Worm (Caenorhabditis elegans) whole organism, L1 larva: ENCODE measurements around the gene B0454.8.
A peak's percentile ranks its signal among the peaks of the same experiment; 100 is the strongest.

ENCODE experiments used
- C16A3.4 ChIP-seq: fragments of 150-350 bp; optimal IDR thresholded peaks from 2 replicates; lab custom pipeline; 2014; ENCODE audit warnings: missing biosample characterization, missing genetic modification characterization
- F16B12.6 ChIP-seq: fragments of 150-350 bp; optimal IDR thresholded peaks from 2 replicates; lab custom pipeline; 2014; ENCODE audit warnings: missing biosample characterization, missing genetic modification characterization
- alr-1 ChIP-seq: fragments of 200-800 bp; sonication (Bioruptor generic); optimal IDR thresholded peaks from 2 replicates; lab custom pipeline; 2018; ENCODE audit warnings: borderline replicate concordance, mild to moderate bottlenecking, missing genetic modification characterization, missing compliant biosample characterization
- aly-2 ChIP-seq: fragments of 150-350 bp; optimal IDR thresholded peaks from 2 replicates; lab custom pipeline; 2014; ENCODE audit warnings: missing biosample characterization, missing genetic modification characterization
- ceh-8 ChIP-seq: fragments of 200-800 bp; sonication (Bioruptor generic); optimal IDR thresholded peaks from 2 replicates; lab custom pipeline; 2018; ENCODE audit warnings: mild to moderate bottlenecking, missing genetic modification characterization, moderate library complexity, missing compliant biosample characterization
- ceh-82 ChIP-seq, 3 experiments: fragments of 150-350 bp in 1 of 3; sonication (generic microtip) in 2 of 3; optimal IDR thresholded peaks; 2 replicates each; lab custom pipeline; 2014 to 2017; ENCODE audit warnings: missing biosample characterization in 3 of 3, missing genetic modification characterization in 3 of 3
- ceh-90 ChIP-seq: sonication (generic microtip); optimal IDR thresholded peaks from 2 replicates; lab custom pipeline; 2016; ENCODE audit warnings: missing genetic modification characterization, missing compliant biosample characterization
- efl-1 ChIP-seq, 4 experiments: fragments of 150-350 bp; optimal IDR thresholded peaks in 3 of 4; peaks in 1 of 4; 1 replicate in 1 of 4; 2 replicates in 3 of 4; lab custom pipeline; 2014; ENCODE audit warnings: missing biosample characterization in 2 of 4, missing genetic modification characterization in 2 of 4, missing genetic modification reagents in 2 of 4
- efl-3 ChIP-seq: fragments of 200-800 bp; sonication (Bioruptor generic); optimal IDR thresholded peaks from 2 replicates; lab custom pipeline; 2018; ENCODE audit warnings: mild to moderate bottlenecking, missing genetic modification characterization, missing compliant biosample characterization
- ets-5 ChIP-seq: fragments of 200-800 bp; sonication (Bioruptor generic); IDR thresholded peaks from 2 replicates; pipeline ENCODE4 v1.3.6; 2022; ENCODE audit warnings: missing genetic modification characterization, missing compliant biosample characterization
- fkh-10 ChIP-seq: sonication (generic microtip); optimal IDR thresholded peaks from 2 replicates; lab custom pipeline; 2017; ENCODE audit warnings: missing biosample characterization, missing genetic modification reagents, missing genetic modification characterization
- fkh-4 ChIP-seq: sonication (generic microtip); optimal IDR thresholded peaks from 2 replicates; lab custom pipeline; 2016; ENCODE audit warnings: missing compliant biosample characterization, missing genetic modification characterization, borderline replicate concordance
- hpl-2 ChIP-seq: fragments of 150-350 bp; optimal IDR thresholded peaks from 2 replicates; lab custom pipeline; 2014; ENCODE audit warnings: missing biosample characterization, missing genetic modification reagents, missing genetic modification characterization
- irx-1 ChIP-seq: sonication (generic microtip); optimal IDR thresholded peaks from 2 replicates; lab custom pipeline; 2016; ENCODE audit warnings: missing genetic modification characterization, missing compliant biosample characterization
- isw-1 ChIP-seq: fragments of 200-800 bp; sonication (Bioruptor generic); IDR thresholded peaks from 2 replicates; pipeline ENCODE4 v1.3.6; 2022; ENCODE audit warnings: missing genetic modification characterization, missing compliant biosample characterization
- lin-14 ChIP-seq: fragments of 200-800 bp; sonication (Bioruptor generic); optimal IDR thresholded peaks from 2 replicates; lab custom pipeline; 2018; ENCODE audit warnings: mild to moderate bottlenecking, missing genetic modification characterization, moderate library complexity, missing compliant biosample characterization
- lin-15B ChIP-seq: fragments of 150-350 bp; sonication (generic microtip); optimal IDR thresholded peaks from 3 replicates; lab custom pipeline; 2014; ENCODE audit warnings: missing biosample characterization, missing genetic modification characterization
- lin-35 ChIP-seq, 2 experiments: fragments of 150-350 bp; optimal IDR thresholded peaks; 2 replicates each; lab custom pipeline; 2014; ENCODE audit warnings: missing biosample characterization in 2 of 2, missing genetic modification characterization in 2 of 2, missing genetic modification reagents in 2 of 2
- lir-3 ChIP-seq: sonication (generic microtip); optimal IDR thresholded peaks from 2 replicates; lab custom pipeline; 2016; ENCODE audit warnings: mild to moderate bottlenecking, missing genetic modification characterization, moderate library complexity, missing compliant biosample characterization; ENCODE audit not compliant: poor library complexity
- lsy-2 ChIP-seq, 2 experiments: fragments of 150-350 bp; optimal IDR thresholded peaks; 2 replicates each; lab custom pipeline; 2014; ENCODE audit warnings: missing biosample characterization in 2 of 2, missing genetic modification characterization in 2 of 2
- mab-9 ChIP-seq: fragments of 200-800 bp; sonication (Bioruptor generic); IDR thresholded peaks from 2 replicates; pipeline ENCODE4 v1.3.6; 2022; ENCODE audit warnings: missing genetic modification reagents, missing genetic modification characterization, missing compliant biosample characterization
- mdl-1 ChIP-seq, 2 experiments: fragments of 150-350 bp; optimal IDR thresholded peaks; 2 replicates each; lab custom pipeline; 2014 to 2017; ENCODE audit warnings: missing biosample characterization in 2 of 2, missing genetic modification characterization in 2 of 2, inconsistent platforms in 1 of 2
- mef-2 ChIP-seq: fragments of 150-350 bp; optimal IDR thresholded peaks from 2 replicates; lab custom pipeline; 2014; ENCODE audit warnings: missing biosample characterization, missing genetic modification characterization
- mep-1 ChIP-seq: fragments of 150-350 bp; optimal IDR thresholded peaks from 2 replicates; lab custom pipeline; 2014; ENCODE audit warnings: missing biosample characterization, missing genetic modification characterization
- nhr-11 ChIP-seq: fragments of 150-350 bp; optimal IDR thresholded peaks from 2 replicates; lab custom pipeline; 2014; ENCODE audit warnings: missing biosample characterization, missing genetic modification characterization
- nhr-19 ChIP-seq: fragments of 200-800 bp; sonication (Bioruptor generic); conservative IDR thresholded peaks from 2 replicates; pipeline ENCODE4 v1.3.6; 2022; ENCODE audit warnings: missing genetic modification characterization, missing compliant biosample characterization
- nhr-20 ChIP-seq: sonication (generic microtip); optimal IDR thresholded peaks from 2 replicates; lab custom pipeline; 2016; ENCODE audit warnings: mild to moderate bottlenecking, missing genetic modification characterization, missing compliant biosample characterization
- nhr-237 ChIP-seq: fragments of 150-350 bp; optimal IDR thresholded peaks from 2 replicates; lab custom pipeline; 2014; ENCODE audit warnings: missing biosample characterization, missing genetic modification characterization
- nhr-47 ChIP-seq: sonication (generic microtip); optimal IDR thresholded peaks from 2 replicates; lab custom pipeline; 2016; ENCODE audit warnings: mild to moderate bottlenecking, missing genetic modification characterization, moderate library complexity, missing compliant biosample characterization
- nhr-71 ChIP-seq: sonication (generic microtip); optimal IDR thresholded peaks from 2 replicates; lab custom pipeline; 2016; ENCODE audit warnings: mild to moderate bottlenecking, missing genetic modification characterization, moderate library complexity, missing compliant biosample characterization
- nhr-77 ChIP-seq: fragments of 150-350 bp; optimal IDR thresholded peaks from 2 replicates; lab custom pipeline; 2014; ENCODE audit warnings: missing biosample characterization, missing genetic modification characterization
- nhr-84 ChIP-seq: sonication (generic microtip); optimal IDR thresholded peaks from 2 replicates; lab custom pipeline; 2017; ENCODE audit warnings: missing biosample characterization, missing genetic modification characterization
- nhr-85 ChIP-seq: sonication (generic microtip); peaks from one replicate; lab custom pipeline; 2016; ENCODE audit warnings: missing genetic modification characterization, inconsistent platforms, missing compliant biosample characterization
- nhr-90 ChIP-seq: sonication (generic microtip); optimal IDR thresholded peaks from 2 replicates; lab custom pipeline; 2016; ENCODE audit warnings: mild to moderate bottlenecking, missing genetic modification characterization, missing compliant biosample characterization; ENCODE audit not compliant: poor library complexity
- pag-3 ChIP-seq: sonication (generic microtip); optimal IDR thresholded peaks from 2 replicates; lab custom pipeline; 2017; ENCODE audit warnings: missing genetic modification characterization, mild to moderate bottlenecking, missing compliant biosample characterization, antibody characterized with exemption, borderline replicate concordance; ENCODE audit not compliant: insufficient read depth
- pax-3 ChIP-seq: fragments of 200-800 bp; sonication (Bioruptor generic); optimal IDR thresholded peaks from 2 replicates; lab custom pipeline; 2018; ENCODE audit warnings: mild to moderate bottlenecking, missing genetic modification characterization, moderate library complexity, missing compliant biosample characterization
- rnt-1 ChIP-seq: sonication (generic microtip); optimal IDR thresholded peaks from 2 replicates; lab custom pipeline; 2016; ENCODE audit warnings: mild to moderate bottlenecking, missing genetic modification characterization, moderate library complexity, missing compliant biosample characterization
- skn-1 ChIP-seq: fragments of 150-350 bp; optimal IDR thresholded peaks from 2 replicates; lab custom pipeline; 2014; ENCODE audit warnings: missing biosample characterization, missing genetic modification characterization
- snpc-4 ChIP-seq: fragments of 150-350 bp; optimal IDR thresholded peaks from 2 replicates; lab custom pipeline; 2014; ENCODE audit warnings: missing biosample characterization, missing genetic modification characterization
- snu-23 ChIP-seq: sonication (generic microtip); optimal IDR thresholded peaks from 2 replicates; lab custom pipeline; 2016; ENCODE audit warnings: missing genetic modification characterization, missing compliant biosample characterization
- sox-4 ChIP-seq: sonication (generic microtip); optimal IDR thresholded peaks from 2 replicates; lab custom pipeline; 2016; ENCODE audit warnings: missing genetic modification characterization, missing compliant biosample characterization
- sptf-1 ChIP-seq: fragments of 150-350 bp; optimal IDR thresholded peaks from 2 replicates; lab custom pipeline; 2014; ENCODE audit warnings: missing biosample characterization, missing genetic modification characterization
- swsn-7 ChIP-seq: sonication (generic microtip); optimal IDR thresholded peaks from 2 replicates; lab custom pipeline; 2016; ENCODE audit warnings: missing genetic modification characterization, missing compliant biosample characterization
- tbx-2 ChIP-seq: sonication (generic microtip); optimal IDR thresholded peaks from 2 replicates; lab custom pipeline; 2016; ENCODE audit warnings: missing genetic modification characterization, missing compliant biosample characterization
- unc-130 ChIP-seq: fragments of 150-350 bp; optimal IDR thresholded peaks from 2 replicates; lab custom pipeline; 2017; ENCODE audit warnings: missing biosample characterization, missing genetic modification characterization, inconsistent platforms
- unc-86 ChIP-seq: sonication (generic microtip); optimal IDR thresholded peaks from 2 replicates; lab custom pipeline; 2016; ENCODE audit warnings: missing genetic modification characterization, missing compliant biosample characterization
- vab-15 ChIP-seq: sonication (generic microtip); optimal IDR thresholded peaks from 2 replicates; lab custom pipeline; 2017; ENCODE audit warnings: missing genotype, mild to moderate bottlenecking, missing genetic modification characterization, missing compliant biosample characterization
- xbp-1 ChIP-seq: sonication (generic microtip); optimal IDR thresholded peaks from 2 replicates; lab custom pipeline; 2016; ENCODE audit warnings: missing genetic modification characterization, missing compliant biosample characterization
- ztf-11 ChIP-seq, 2 experiments: sonication (generic microtip); optimal IDR thresholded peaks; 2 replicates each; lab custom pipeline; 2016 to 2017; ENCODE audit warnings: missing genetic modification characterization in 2 of 2, missing biosample characterization in 1 of 2, missing compliant biosample characterization in 1 of 2

The B0454.8 gene

DNA sequence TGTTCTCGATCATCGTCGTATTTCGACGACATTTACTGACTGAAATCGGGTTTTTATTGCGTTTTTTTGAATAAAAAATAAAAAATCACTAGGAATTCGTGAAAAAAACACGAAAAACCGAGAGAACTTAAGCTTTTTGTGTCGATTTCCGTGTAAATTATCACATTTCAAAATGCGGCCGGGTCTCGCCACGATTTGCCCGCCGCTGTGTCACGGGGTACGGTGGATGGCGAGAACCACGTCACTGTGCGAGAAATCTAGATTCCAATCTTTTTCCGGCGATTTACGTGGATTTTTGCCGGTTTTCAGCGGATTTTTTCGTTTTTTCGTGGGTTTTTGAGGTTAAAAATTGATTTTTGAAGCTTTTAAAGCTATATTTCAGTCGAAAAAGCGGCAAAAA, 33.7 kb upstream of the B0454.8 start, which contains the start of gene Y25C1A.8 (continued):
- peak; percentile 78 for TF ChIP-seq snpc-4 (tag; lab: Kevin White, UChicago)
- TF ChIP-seq F16B12.6 (tag; lab: Kevin White, UChicago), result peak; percentile 67
- no peak for TF ChIP-seq lir-3
- TF ChIP-seq pax-3 (tag; lab: Kevin White, UChicago), result peak; percentile 81
- no peak for TF ChIP-seq nhr-47 (tag; lab: Kevin White, UChicago)
- no peak for TF ChIP-seq pag-3 (tag; lab: Kevin White, UChicago)
- peak; percentile 85 for TF ChIP-seq ceh-8
- peak; percentile 86 for TF ChIP-seq mab-9
- peak; percentile 89 for TF ChIP-seq C16A3.4 (tag; lab: Kevin White, UChicago)
- no peak for TF ChIP-seq ets-5 (GFP tag; lab: Robert Waterston, UW)
- TF ChIP-seq sox-4, result peak; percentile 72
- TF ChIP-seq alr-1, result no peak
- TF ChIP-seq nhr-77 (tag; lab: Kevin White, UChicago), result peak; percentile 56
- TF ChIP-seq rnt-1 (tag; lab: Kevin White, UChicago), result peak; percentile 98
- TF ChIP-seq hpl-2, result peak; percentile 88
- peak; percentile 81 to 89 for TF ChIP-seq lin-35 (GFP tag; optimal IDR thresholded peaks at IDR 0.05; lab: Kevin White, UChicago)
- peak; percentile 66 for TF ChIP-seq nhr-11
- peak; percentile 94 for TF ChIP-seq nhr-71
- TF ChIP-seq nhr-19 (GFP tag; lab: Robert Waterston, UW), result peak; percentile 91
- no peak for TF ChIP-seq nhr-20 (tag; lab: Kevin White, UChicago)
- TF ChIP-seq nhr-84 (tag; lab: Kevin White, UChicago), result no peak
- TF ChIP-seq isw-1 (GFP tag; lab: Robert Waterston, UW), result peak; percentile 90
- peak; percentile 26 to 85 for TF ChIP-seq ztf-11 (tag; optimal IDR thresholded peaks at IDR 0.05; lab: Kevin White, UChicago)
- TF ChIP-seq snu-23 (GFP tag; lab: Kevin White, UChicago), result peak; percentile 95
- peak; percentile 93 for TF ChIP-seq lin-14 (GFP tag; lab: Kevin White, UChicago)
- TF ChIP-seq efl-1 (optimal IDR thresholded peaks at IDR 0.05; lab: Kevin White, UChicago), result peak; percentile 92 to 95
- peak; percentile 80 to 98 for TF ChIP-seq efl-1 (GFP tag; optimal IDR thresholded peaks at IDR 0.05 in 1 of 2; lab: Kevin White, UChicago)
- peak; percentile 99 for TF ChIP-seq xbp-1 (tag; lab: Kevin White, UChicago)
- peak; percentile 91 for TF ChIP-seq mep-1 (tag; lab: Kevin White, UChicago)
- TF ChIP-seq irx-1 (tag; lab: Kevin White, UChicago), result peak; percentile 91
- TF ChIP-seq skn-1 (tag; lab: Kevin White, UChicago), result peak; percentile 85
- peak; percentile 90 for TF ChIP-seq unc-86 (tag; lab: Kevin White, UChicago)
- peak; percentile 49 for TF ChIP-seq nhr-237 (tag; lab: Kevin White, UChicago)
- TF ChIP-seq ceh-82 (tag; optimal IDR thresholded peaks at IDR 0.05; lab: Kevin White, UChicago), result peak; percentile 86 to 96 (median 94)
- peak; percentile 58 for TF ChIP-seq lin-15B (tag; lab: Kevin White, UChicago)
- TF ChIP-seq tbx-2 (tag; lab: Kevin White, UChicago), result peak; percentile 94
- peak; percentile 84 for TF ChIP-seq unc-130 (tag; lab: Kevin White, UChicago)
- peak; percentile 42 for TF ChIP-seq ceh-90 (tag; lab: Kevin White, UChicago)
- peak; percentile 92 for TF ChIP-seq swsn-7
- no peak for TF ChIP-seq sptf-1 (tag; lab: Kevin White, UChicago)
- TF ChIP-seq mef-2, result peak; percentile 79
- TF ChIP-seq mdl-1 (tag; optimal IDR thresholded peaks at IDR 0.05; lab: Kevin White, UChicago), result peak in 1 of 2 experiments; percentile 82
- TF ChIP-seq vab-15 (tag; lab: Kevin White, UChicago), result peak; percentile 79
- TF ChIP-seq nhr-85, result peak; percentile 94
- peak; percentile 60 for TF ChIP-seq fkh-4 (tag; lab: Kevin White, UChicago)
- TF ChIP-seq nhr-90 (tag; lab: Kevin White, UChicago), result no peak
- TF ChIP-seq lsy-2 (tag; optimal IDR thresholded peaks at IDR 0.05; lab: Kevin White, UChicago), result peak; percentile 100
- peak; percentile 87 for TF ChIP-seq fkh-10 (GFP tag; lab: Kevin White, UChicago)
- TF ChIP-seq efl-3, result peak; percentile 34
- peak; percentile 58 for TF ChIP-seq aly-2 (tag; lab: Kevin White, UChicago)
